Worm (Caenorhabditis elegans): Measurements from ENCODE around the gene W03C9.8.

Gene W03C9.8

DNA sequence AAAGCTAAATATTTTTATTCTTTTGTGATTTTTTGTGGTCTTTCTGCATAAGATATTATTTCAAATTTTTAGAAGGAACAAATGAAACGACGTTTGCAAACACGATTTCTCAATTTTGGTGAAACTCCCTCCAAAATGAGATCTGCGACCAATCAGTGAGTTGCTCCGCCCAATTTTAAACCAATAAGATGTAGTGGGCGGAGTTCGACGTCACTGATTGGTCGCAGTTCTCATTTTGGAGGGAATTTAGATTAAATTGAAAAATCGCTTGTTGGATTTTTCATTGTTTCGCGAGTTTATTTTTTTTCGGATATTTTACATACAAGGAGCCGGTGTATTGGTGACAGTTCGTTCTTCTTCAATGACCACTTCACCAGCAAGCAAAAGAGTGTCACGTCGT, 38.0 kb upstream of the W03C9.8 start:
- TF ChIP-seq efl-1 (optimal IDR thresholded peaks at IDR 0.05) (no peak), efl-1 (GFP tag; optimal IDR thresholded peaks at IDR 0.05 in 1 of 2) (peak in 1 of 2 experiments; percentile 30), alr-1 (tag; optimal IDR thresholded peaks at IDR 0.05; ENCODE audit: borderline replicate concordance) (no peak), irx-1 (tag; optimal IDR thresholded peaks at IDR 0.05) (no peak), mdl-1 (tag; optimal IDR thresholded peaks at IDR 0.05) (no peak), zag-1 (tag; optimal IDR thresholded peaks at IDR 0.05) (no peak), C16A3.4 (tag; optimal IDR thresholded peaks at IDR 0.05) (no peak)

DNA sequence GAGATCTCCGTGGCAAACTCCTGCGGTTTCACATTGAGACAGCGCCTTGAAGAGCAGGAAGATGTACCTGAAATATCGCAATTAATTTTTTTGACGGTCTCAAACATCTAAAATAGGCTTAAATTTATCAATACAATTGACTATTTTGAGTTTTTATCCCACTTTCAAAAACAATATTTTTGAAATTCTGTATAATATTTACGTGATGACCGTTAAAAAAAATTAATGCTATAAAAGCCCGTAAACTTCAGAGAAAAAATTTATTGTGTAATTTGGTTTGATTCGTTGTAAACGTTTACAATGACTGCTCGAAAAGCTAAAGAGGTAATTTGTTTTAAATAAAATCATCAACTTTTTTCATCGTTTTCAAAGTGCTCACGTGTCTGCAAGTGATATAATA, 34.3 kb upstream of the W03C9.8 start, which contains the start of gene ZK930.7:
Gene ZK930.7 (plus strand): TSS at position 301 of the 400 bp plus-strand sequence.
- TF ChIP-seq nhr-237 (tag; optimal IDR thresholded peaks at IDR 0.05) = no peak

- TF ChIP-seq hpl-2 (GFP tag; optimal IDR thresholded peaks at IDR 0.05) (peak; percentile 58), lsy-2 (tag; optimal IDR thresholded peaks at IDR 0.05) (peak; percentile 80 to 87), unc-62 (GFP tag; optimal IDR thresholded peaks at IDR 0.05) (no peak), aly-2 (tag; optimal IDR thresholded peaks at IDR 0.05) (no peak), efl-1 (optimal IDR thresholded peaks at IDR 0.05) (peak; percentile 31 to 85), efl-1 (GFP tag; optimal IDR thresholded peaks at IDR 0.05 in 1 of 2) (peak in 1 of 2 experiments; percentile 20), dpl-1 (GFP tag; optimal IDR thresholded peaks at IDR 0.05) (peak in 2 of 3 experiments; percentile 10 to 19), nhr-12 (tag; optimal IDR thresholded peaks at IDR 0.05) (no peak), swsn-7 (tag; optimal IDR thresholded peaks at IDR 0.05) (no peak), C04F5.9 (tag; optimal IDR thresholded peaks at IDR 0.05) (no peak), snu-23 (GFP tag; optimal IDR thresholded peaks at IDR 0.05) (no peak)
These were observed 32.6 kb upstream of the W03C9.8 start, which contains the start of the genes vps-15 and hmg-12 for ce11 chrII:11915770-11916554. Gene vps-15, minus strand, starts transcription at chrII:11915852. Gene hmg-12, plus strand, starts transcription at chrII:11916513.

ce11 chrII:11916555-11916941, 32.0 kb upstream of the W03C9.8 start:
- TF ChIP-seq nhr-90 (tag; optimal IDR thresholded peaks at IDR 0.05; ENCODE audit: poor library complexity) (no peak), irx-1 (tag; optimal IDR thresholded peaks at IDR 0.05) (no peak), lsy-2 (tag; optimal IDR thresholded peaks at IDR 0.05) (no peak), C16A3.4 (tag; optimal IDR thresholded peaks at IDR 0.05) (no peak)

DNA sequence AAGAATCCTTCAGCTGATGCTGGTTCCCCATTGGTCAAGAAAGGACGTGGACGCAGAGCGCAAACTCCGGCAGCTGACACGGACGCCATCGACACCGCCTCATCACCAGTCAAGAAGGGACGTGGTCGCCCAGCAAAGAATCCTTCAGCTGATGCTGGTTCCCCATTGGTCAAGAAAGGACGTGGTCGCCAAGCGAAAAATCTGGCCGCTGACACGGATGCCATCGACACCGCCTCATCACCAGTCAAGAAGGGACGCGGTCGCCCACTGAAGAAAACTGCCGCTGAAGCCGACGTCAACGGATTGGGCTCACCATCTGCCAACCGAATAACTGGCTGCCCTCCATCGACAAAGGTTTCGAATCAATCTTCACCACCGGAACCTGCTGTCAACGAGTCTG, 31.6 kb upstream of the W03C9.8 start:
- no peak for TF ChIP-seq efl-1 (optimal IDR thresholded peaks at IDR 0.05)
- peak in 1 of 2 experiments; percentile 63 for TF ChIP-seq efl-1 (GFP tag; optimal IDR thresholded peaks at IDR 0.05 in 1 of 2)
- no peak for TF ChIP-seq pax-3 (tag; optimal IDR thresholded peaks at IDR 0.05)

ce11 chrII:11917530-11917952, 31.0 kb upstream of the W03C9.8 start:
- no peak for TF ChIP-seq aha-1 (tag; optimal IDR thresholded peaks at IDR 0.05)
- no peak for TF ChIP-seq alr-1 (tag; optimal IDR thresholded peaks at IDR 0.05; ENCODE audit: borderline replicate concordance)
- no peak for TF ChIP-seq ztf-4 (tag; optimal IDR thresholded peaks at IDR 0.05)
- no peak for TF ChIP-seq irx-1 (tag; optimal IDR thresholded peaks at IDR 0.05)
- no peak for TF ChIP-seq ztf-11 (tag; optimal IDR thresholded peaks at IDR 0.05)
- TF ChIP-seq sox-4 (tag; optimal IDR thresholded peaks at IDR 0.05) = no peak
- no peak for TF ChIP-seq nhr-19 (GFP tag; conservative IDR thresholded peaks at IDR 0.05)
- TF ChIP-seq nhr-47 (tag; optimal IDR thresholded peaks at IDR 0.05) = no peak
- no peak for TF ChIP-seq fos-1 (tag; optimal IDR thresholded peaks at IDR 0.05)
- no peak for TF ChIP-seq Y116A8C.19 (tag; optimal IDR thresholded peaks at IDR 0.05; ENCODE audit: borderline replicate concordance)
- no peak for TF ChIP-seq nhr-28 (tag; optimal IDR thresholded peaks at IDR 0.05)
- no peak for TF ChIP-seq ets-5 (GFP tag; IDR thresholded peaks at IDR 0.05)
- TF ChIP-seq lin-13 (GFP tag; optimal IDR thresholded peaks at IDR 0.05) = no peak
- TF ChIP-seq nhr-12 (tag; optimal IDR thresholded peaks at IDR 0.05) = no peak
- TF ChIP-seq unc-86 (tag; optimal IDR thresholded peaks at IDR 0.05) = no peak
- no peak for TF ChIP-seq lir-3 (tag; optimal IDR thresholded peaks at IDR 0.05; ENCODE audit: poor library complexity)

All from whole organism, L1 larva.